Worm (Caenorhabditis elegans) whole organism, midembryonic: ENCODE results near the gene str-232.

Experiments
- T22C8.4 ChIP-seq: fragments of 200-800 bp; sonication (Bioruptor generic); IDR thresholded peaks from 2 replicates; pipeline ENCODE4 v1.3.6; 2022; ENCODE audit warnings: missing genetic modification characterization, missing compliant biosample characterization
- flt-1 ChIP-seq: fragments of 200-800 bp; sonication (Bioruptor generic); IDR thresholded peaks from 2 replicates; pipeline ENCODE4 v1.3.6; 2022; ENCODE audit warnings: missing genetic modification characterization, missing compliant biosample characterization
- klf-2 ChIP-seq: fragments of 200-800 bp; sonication (Bioruptor generic); conservative IDR thresholded peaks from 2 replicates; pipeline ENCODE4 v1.3.6; 2022; ENCODE audit warnings: missing genetic modification reagents, missing genetic modification characterization, missing compliant biosample characterization
- ref-1 ChIP-seq: fragments of 200-800 bp; sonication (Bioruptor generic); conservative IDR thresholded peaks from 2 replicates; pipeline ENCODE4 v1.3.6; 2022; ENCODE audit warnings: missing genetic modification reagents, missing genetic modification characterization, missing compliant biosample characterization
- tab-1 ChIP-seq: fragments of 200-800 bp; sonication (Bioruptor generic); IDR thresholded peaks from 2 replicates; pipeline ENCODE4 v1.3.6; 2022; ENCODE audit warnings: missing genetic modification characterization, missing compliant biosample characterization
- ztf-23 ChIP-seq: fragments of 200-800 bp; sonication (Bioruptor generic); IDR thresholded peaks from 2 replicates; pipeline ENCODE4 v1.3.6; 2022; ENCODE audit warnings: missing genetic modification reagents, missing genetic modification characterization, missing compliant biosample characterization
- ztf-29 ChIP-seq: fragments of 200-800 bp; sonication (Bioruptor generic); IDR thresholded peaks from 2 replicates; pipeline ENCODE4 v1.3.6; 2022; ENCODE audit warnings: missing genetic modification reagents, missing genetic modification characterization, missing compliant biosample characterization

DNA sequence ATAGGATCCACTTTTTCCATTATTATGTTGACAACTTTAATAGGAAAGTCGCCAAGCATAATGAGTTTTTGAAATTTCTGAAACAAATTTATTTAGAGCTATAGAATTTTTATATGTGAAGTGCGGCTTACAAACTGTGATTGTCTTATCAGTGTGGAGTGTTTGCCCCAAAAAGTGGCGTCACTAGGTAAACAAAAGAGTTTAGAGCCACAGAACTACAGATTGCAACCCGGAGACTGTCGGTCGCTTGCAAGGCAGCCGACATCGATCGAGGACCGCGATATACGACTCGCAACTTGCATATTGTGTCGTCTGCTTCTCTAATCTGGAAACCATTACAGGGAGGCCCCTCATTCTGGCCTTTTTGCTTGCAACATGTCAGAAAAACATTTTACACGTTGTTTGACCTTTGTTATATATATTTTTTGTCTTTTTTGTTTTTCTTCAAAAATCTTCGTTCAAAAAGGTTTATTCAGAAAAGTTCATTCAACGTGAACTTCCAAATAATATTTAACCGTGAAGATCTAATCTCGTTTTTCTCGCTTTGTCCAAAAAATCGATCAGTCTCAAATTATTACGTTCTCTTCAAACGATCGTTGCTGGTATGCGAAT is 32.7 kb downstream of the str-232 start, which contains the start of the genes fbxa-99 and F36G9.13:
- no peak for TF ChIP-seq flt-1 (GFP tag; lab: Robert Waterston, UW)
- no peak for TF ChIP-seq ztf-23 (GFP tag; lab: Robert Waterston, UW)
- no peak for TF ChIP-seq T22C8.4
- no peak for TF ChIP-seq tab-1
- no peak for TF ChIP-seq ztf-29
- TF ChIP-seq klf-2 (GFP tag; lab: Robert Waterston, UW), result no peak
- no peak for TF ChIP-seq ref-1 (GFP tag; lab: Robert Waterston, UW)
